Fruit fly (Drosophila melanogaster) whole organism, embryonic: ENCODE measurements around the gene CG3652.
A peak's percentile ranks its signal among the peaks of the same experiment; 100 is the strongest.

Experiments used
- BEAF-32 ChIP-seq: fragments of 200-800 bp; sonication (Bioruptor generic); optimal IDR thresholded peaks from 3 replicates; lab custom pipeline; 2017; ENCODE audit warnings: missing biosample characterization, missing genetic modification characterization, mild to moderate bottlenecking, moderate library complexity, missing genetic modification reagents
- CG10209 ChIP-seq: fragments of 200-800 bp; sonication (Bioruptor generic); optimal IDR thresholded peaks from 3 replicates; lab custom pipeline; 2017; ENCODE audit warnings: missing biosample characterization, mild to moderate bottlenecking, missing genetic modification characterization, missing genetic modification reagents
- CG11504 ChIP-seq: fragments of 200-800 bp; sonication (Bioruptor generic); optimal IDR thresholded peaks from 3 replicates; lab custom pipeline; 2019; ENCODE audit warnings: missing biosample characterization, mild to moderate bottlenecking, missing genetic modification characterization, moderate library complexity
- CG12236 ChIP-seq: fragments of 200-800 bp; sonication (Bioruptor generic); optimal IDR thresholded peaks from 2 replicates; lab custom pipeline; 2016; ENCODE audit warnings: missing biosample characterization, missing genetic modification characterization
- CG12769 ChIP-seq: fragments of 200-800 bp; sonication (Bioruptor generic); optimal IDR thresholded peaks from 2 replicates; lab custom pipeline; 2019; ENCODE audit warnings: missing biosample characterization, mild to moderate bottlenecking, missing genetic modification characterization, moderate library complexity
- CG13287 ChIP-seq: fragments of 200-800 bp; sonication (Bioruptor generic); IDR thresholded peaks from 2 replicates; pipeline ENCODE4 v1.3.6; 2022; ENCODE audit warnings: missing biosample characterization, missing genetic modification characterization; ENCODE audit not compliant: partially characterized antibody
- CG17829 ChIP-seq: fragments of 200-800 bp; optimal IDR thresholded peaks from 2 replicates; lab custom pipeline; 2019; ENCODE audit warnings: missing biosample characterization, mild to moderate bottlenecking, missing genetic modification characterization, moderate library complexity
- CG2199 ChIP-seq: fragments of 200-800 bp; sonication (Bioruptor generic); IDR thresholded peaks from 3 replicates; pipeline ENCODE4 v1.3.6; 2022; ENCODE audit warnings: missing biosample characterization, missing genetic modification characterization
- CG2678 ChIP-seq: fragments of 200-800 bp; sonication (Bioruptor generic); optimal IDR thresholded peaks from 3 replicates; lab custom pipeline; 2019; ENCODE audit warnings: missing biosample characterization, mild to moderate bottlenecking, missing genetic modification characterization, moderate library complexity
- CG30431 ChIP-seq: fragments of 200-800 bp; sonication (Bioruptor generic); optimal IDR thresholded peaks from 2 replicates; lab custom pipeline; 2017; ENCODE audit warnings: missing biosample characterization, missing genetic modification characterization
- CG3726 ChIP-seq: fragments of 200-800 bp; sonication (Bioruptor generic); IDR thresholded peaks from 3 replicates; pipeline ENCODE4, ENCODE4 v1.3.6; 2022; ENCODE audit warnings: missing biosample characterization, missing genetic modification characterization
- CG4282 ChIP-seq: fragments of 200-800 bp; sonication (Bioruptor generic); optimal IDR thresholded peaks from 2 replicates; lab custom pipeline; 2016; ENCODE audit warnings: missing biosample characterization, missing genetic modification characterization
- CG6765 ChIP-seq: fragments of 200-800 bp; sonication (Bioruptor generic); optimal IDR thresholded peaks from 3 replicates; lab custom pipeline; 2017; ENCODE audit warnings: missing biosample characterization, mild to moderate bottlenecking, missing genetic modification characterization
- CG7357 ChIP-seq: fragments of 200-800 bp; sonication (Bioruptor generic); IDR thresholded peaks from 3 replicates; pipeline ENCODE4 v1.3.6; 2022; ENCODE audit warnings: missing biosample characterization, missing genetic modification characterization
- CG7928 ChIP-seq: fragments of 200-800 bp; sonication (Bioruptor generic); optimal IDR thresholded peaks from 2 replicates; lab custom pipeline; 2017; ENCODE audit warnings: missing biosample characterization, mild to moderate bottlenecking, missing genetic modification characterization
- CG7987 ChIP-seq: fragments of 200-800 bp; sonication (Bioruptor generic); optimal IDR thresholded peaks from 2 replicates; lab custom pipeline; 2018; ENCODE audit warnings: missing biosample characterization, mild to moderate bottlenecking, missing genetic modification characterization, moderate library complexity
- CG8290 ChIP-seq, 3 experiments: fragments of 200-800 bp; sonication (Bioruptor generic); optimal IDR thresholded peaks; 2 replicates each; lab custom pipeline; 2016 to 2019; ENCODE audit warnings: missing biosample characterization in 3 of 3, missing genetic modification characterization in 3 of 3, mild to moderate bottlenecking in 2 of 3, moderate library complexity in 1 of 3
- CG8924 ChIP-seq: fragments of 200-800 bp; optimal IDR thresholded peaks from 3 replicates; lab custom pipeline; 2019; ENCODE audit warnings: missing biosample characterization, mild to moderate bottlenecking, missing genetic modification characterization, moderate library complexity
- D19B ChIP-seq: fragments of 200-800 bp; sonication (Bioruptor generic); optimal IDR thresholded peaks from 2 replicates; lab custom pipeline; 2017; ENCODE audit warnings: missing biosample characterization, mild to moderate bottlenecking, missing genetic modification characterization
- Dll ChIP-seq: fragments of 200-800 bp; sonication (Bioruptor generic); IDR thresholded peaks from 4 replicates; pipeline ENCODE4 v1.3.6; 2022; ENCODE audit warnings: missing biosample characterization, missing genetic modification characterization; ENCODE audit not compliant: partially characterized antibody
- Doc3 ChIP-seq: fragments of 200-800 bp; sonication (Bioruptor generic); IDR thresholded peaks from 3 replicates; pipeline ENCODE4 v1.3.6; 2022; ENCODE audit warnings: missing biosample characterization, missing genetic modification characterization; ENCODE audit not compliant: partially characterized antibody
- ERR ChIP-seq: fragments of 200-800 bp; sonication (Bioruptor generic); optimal IDR thresholded peaks from 2 replicates; lab custom pipeline; 2016; ENCODE audit warnings: missing biosample characterization, missing genetic modification characterization
- HHEX ChIP-seq: fragments of 200-800 bp; sonication (Bioruptor generic); optimal IDR thresholded peaks from 3 replicates; lab custom pipeline; 2017; ENCODE audit warnings: missing biosample characterization, mild to moderate bottlenecking, missing genetic modification characterization, missing genetic modification reagents
- MTF-1 ChIP-seq: fragments of 200-800 bp; sonication (Bioruptor generic); optimal IDR thresholded peaks from 2 replicates; lab custom pipeline; 2018; ENCODE audit warnings: missing biosample characterization, mild to moderate bottlenecking, missing genetic modification characterization, borderline replicate concordance
- Nf-YC ChIP-seq: fragments of 200-800 bp; optimal IDR thresholded peaks from 3 replicates; lab custom pipeline; 2019; ENCODE audit warnings: missing biosample characterization, mild to moderate bottlenecking, missing genetic modification characterization, moderate library complexity
- Side ChIP-seq: fragments of 200-800 bp; sonication (Bioruptor generic); optimal IDR thresholded peaks from 2 replicates; lab custom pipeline; 2016; ENCODE audit warnings: missing biosample characterization, missing genetic modification characterization
- Xrp1 ChIP-seq: fragments of 200-800 bp; sonication (Bioruptor generic); IDR thresholded peaks from 2 replicates; pipeline ENCODE4 v1.3.6; 2022; ENCODE audit warnings: missing biosample characterization, missing genetic modification characterization
- ac ChIP-seq: fragments of 200-800 bp; sonication (Bioruptor generic); optimal IDR thresholded peaks from 3 replicates; lab custom pipeline; 2017; ENCODE audit warnings: missing biosample characterization, mild to moderate bottlenecking, missing genetic modification characterization
- ash1 ChIP-seq: fragments of 200-800 bp; sonication (Bioruptor generic); optimal IDR thresholded peaks from 2 replicates; lab custom pipeline; 2018; ENCODE audit warnings: missing biosample characterization, mild to moderate bottlenecking, missing genetic modification characterization
- chif ChIP-seq, 2 experiments: fragments of 200-800 bp; sonication (Bioruptor generic); optimal IDR thresholded peaks; 3 replicates each; lab custom pipeline; 2016; ENCODE audit warnings: missing biosample characterization in 2 of 2, missing genetic modification characterization in 2 of 2
- crp ChIP-seq, 2 experiments: fragments of 200-800 bp; sonication (Bioruptor generic); optimal IDR thresholded peaks; 2 replicates in 1 of 2; 3 replicates in 1 of 2; lab custom pipeline; 2017; ENCODE audit warnings: missing biosample characterization in 2 of 2, missing genetic modification characterization in 2 of 2, mild to moderate bottlenecking in 1 of 2, moderate library complexity in 1 of 2
- dmrt11E ChIP-seq: fragments of 200-800 bp; sonication (Bioruptor generic); optimal IDR thresholded peaks from 3 replicates; lab custom pipeline; 2018; ENCODE audit warnings: missing biosample characterization, mild to moderate bottlenecking, missing genetic modification characterization, moderate library complexity
- eve ChIP-seq, 2 experiments: fragments of >200 bp; optimal IDR thresholded peaks; 2 replicates each; lab custom pipeline; 2017; ENCODE audit warnings: missing biosample characterization in 2 of 2, missing genetic modification characterization in 2 of 2
- fu2 ChIP-seq: fragments of 200-800 bp; sonication (Bioruptor generic); optimal IDR thresholded peaks from 2 replicates; lab custom pipeline; 2016; ENCODE audit warnings: missing biosample characterization, missing genetic modification characterization
- grn ChIP-seq: fragments of 200-800 bp; sonication (Bioruptor generic); optimal IDR thresholded peaks from 3 replicates; lab custom pipeline; 2017; ENCODE audit warnings: missing biosample characterization, missing genetic modification characterization
- ham ChIP-seq: fragments of 200-800 bp; sonication (Bioruptor generic); IDR thresholded peaks from 2 replicates; pipeline ENCODE4 v1.3.6; 2022; ENCODE audit warnings: missing biosample characterization, missing genetic modification characterization
- inv ChIP-seq: fragments of 200-800 bp; sonication (Bioruptor generic); IDR thresholded peaks from 2 replicates; pipeline ENCODE4 v1.3.6; 2022; ENCODE audit warnings: missing biosample characterization, missing genetic modification characterization; ENCODE audit not compliant: partially characterized antibody
- nerfin-2 ChIP-seq: fragments of 200-800 bp; sonication (Bioruptor generic); IDR thresholded peaks from 2 replicates; pipeline ENCODE4 v1.3.6; 2022; ENCODE audit warnings: missing biosample characterization, missing genetic modification characterization; ENCODE audit not compliant: partially characterized antibody
- oc ChIP-seq: fragments of 200-800 bp; sonication (Bioruptor generic); optimal IDR thresholded peaks from 2 replicates; lab custom pipeline; 2018; ENCODE audit warnings: missing biosample characterization, mild to moderate bottlenecking, missing genetic modification characterization, moderate library complexity
- pros ChIP-seq: fragments of 200-800 bp; sonication (Bioruptor generic); optimal IDR thresholded peaks from 3 replicates; lab custom pipeline; 2019; ENCODE audit warnings: missing biosample characterization, mild to moderate bottlenecking, missing genetic modification characterization, moderate library complexity
- seq ChIP-seq: fragments of 200-800 bp; sonication (Bioruptor generic); IDR thresholded peaks from 2 replicates; pipeline ENCODE4 v1.3.6; 2022; ENCODE audit warnings: missing biosample characterization, missing genetic modification characterization
- so ChIP-seq: fragments of 200-800 bp; sonication (Bioruptor generic); IDR thresholded peaks from 3 replicates; pipeline ENCODE4 v1.3.6; 2022; ENCODE audit warnings: missing biosample characterization, missing genetic modification characterization
- trem ChIP-seq: fragments of 200-800 bp; optimal IDR thresholded peaks from 3 replicates; lab custom pipeline; 2019; ENCODE audit warnings: missing biosample characterization, mild to moderate bottlenecking, missing genetic modification characterization, moderate library complexity
- unc-4 ChIP-seq: fragments of 200-800 bp; sonication (Bioruptor generic); IDR thresholded peaks from 2 replicates; pipeline ENCODE4 v1.3.6; 2022; ENCODE audit warnings: missing biosample characterization, missing genetic modification characterization; ENCODE audit not compliant: partially characterized antibody
- unpg ChIP-seq: fragments of 200-800 bp; sonication (Bioruptor generic); optimal IDR thresholded peaks from 3 replicates; lab custom pipeline; 2018; ENCODE audit warnings: missing biosample characterization, mild to moderate bottlenecking, missing genetic modification characterization, moderate library complexity
- vfl ChIP-seq: fragments of 200-800 bp; sonication (Bioruptor generic); optimal IDR thresholded peaks from 2 replicates; lab custom pipeline; 2016; ENCODE audit warnings: missing biosample characterization, missing genetic modification characterization
- wek ChIP-seq: fragments of 200-800 bp; sonication (Bioruptor generic); optimal IDR thresholded peaks from 3 replicates; lab custom pipeline; 2018; ENCODE audit warnings: missing biosample characterization, mild to moderate bottlenecking, missing genetic modification characterization, moderate library complexity
- zfh1 ChIP-seq: fragments of 200-800 bp; sonication (Bioruptor generic); IDR thresholded peaks from 3 replicates; pipeline ENCODE4 v1.3.6; 2022; ENCODE audit warnings: missing biosample characterization, missing genetic modification characterization
- zfh2 ChIP-seq: fragments of 200-800 bp; sonication (Bioruptor generic); optimal IDR thresholded peaks from 2 replicates; lab custom pipeline; 2016; ENCODE audit warnings: missing biosample characterization, missing genetic modification characterization

CG3652 gene

DNA sequence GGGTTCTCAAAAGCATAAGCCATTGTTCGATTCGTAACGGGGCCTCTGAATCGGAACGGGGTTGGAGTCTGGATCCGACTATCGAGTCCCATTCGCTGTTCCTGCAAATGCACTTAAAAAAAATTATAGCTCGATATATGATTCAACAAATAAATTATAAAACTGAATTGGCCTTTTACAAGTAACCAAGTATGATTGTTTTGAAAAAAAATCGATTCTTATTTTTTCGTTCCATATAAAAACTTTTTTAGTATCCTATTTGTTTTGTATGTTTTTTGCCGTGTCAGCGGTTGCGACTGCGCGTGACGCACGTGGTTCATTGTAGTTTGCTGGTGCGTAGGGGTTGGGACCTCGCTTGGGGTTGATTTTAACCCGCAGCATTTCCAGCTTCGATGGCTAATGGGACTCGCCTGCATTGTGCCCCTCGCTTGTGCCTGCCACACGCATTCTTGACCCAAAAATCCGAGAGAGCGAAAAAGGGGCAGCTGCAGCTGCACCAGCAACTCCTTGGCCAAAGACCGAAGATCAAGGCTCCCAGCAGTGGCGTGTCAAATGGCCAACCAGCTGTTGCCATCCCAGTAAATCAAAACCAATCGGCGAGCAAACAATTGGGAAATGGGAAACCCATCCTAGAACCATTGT lies 42.9 kb downstream of the CG3652 start (continued):
- no peak for TF ChIP-seq CG7987 (GFP tag; lab: Kevin White, UChicago)
- TF ChIP-seq nerfin-2 (GFP tag; lab: Robert Waterston, UW), result no peak
- no peak for TF ChIP-seq CG6765 (GFP tag; lab: Kevin White, UChicago)
- peak; percentile 52 to 90 for TF ChIP-seq chif (GFP tag; optimal IDR thresholded peaks at IDR 0.05; lab: Kevin White, UChicago)
- TF ChIP-seq unc-4 (GFP tag; lab: Robert Waterston, UW), result no peak
- TF ChIP-seq CG12769 (tag; lab: Kevin White, UChicago), result no peak
- TF ChIP-seq CG10209 (GFP tag; lab: Kevin White, UChicago), result peak; percentile 73
- TF ChIP-seq CG17829 (tag; lab: Kevin White, UChicago), result peak; percentile 92
- TF ChIP-seq zfh1 (GFP tag; lab: Robert Waterston, UW), result peak; percentile 91
- TF ChIP-seq Nf-YC (tag; lab: Kevin White, UChicago), result no peak
- TF ChIP-seq Side (GFP tag; lab: Kevin White, UChicago), result peak; percentile 66
- TF ChIP-seq CG2199 (GFP tag; lab: Robert Waterston, UW), result no peak
- no peak for TF ChIP-seq zfh2
- no peak for TF ChIP-seq CG7357 (GFP tag; lab: Robert Waterston, UW)
- no peak for TF ChIP-seq wek
- TF ChIP-seq ac (GFP tag; lab: Kevin White, UChicago), result peak; percentile 91
- TF ChIP-seq CG2678 (tag; lab: Kevin White, UChicago), result peak; percentile 55
- TF ChIP-seq CG30431 (GFP tag; lab: Kevin White, UChicago), result peak; percentile 25
- TF ChIP-seq CG3726 (GFP tag; lab: Robert Waterston, UW), result no peak
- TF ChIP-seq inv, result no peak
- no peak for TF ChIP-seq Dll (GFP tag; lab: Robert Waterston, UW)
- TF ChIP-seq Doc3 (GFP tag; lab: Robert Waterston, UW), result no peak
- no peak for TF ChIP-seq MTF-1
- TF ChIP-seq CG8290 (GFP tag; optimal IDR thresholded peaks at IDR 0.05; lab: Kevin White, UChicago), result peak; percentile 42
- no peak for TF ChIP-seq CG8290 (tag; optimal IDR thresholded peaks at IDR 0.05; lab: Kevin White, UChicago)
- no peak for TF ChIP-seq ham (GFP tag; lab: Robert Waterston, UW)
- peak; percentile 19 for TF ChIP-seq HHEX
- TF ChIP-seq seq (GFP tag; lab: Robert Waterston, UW), result no peak
- TF ChIP-seq D19B, result no peak
- TF ChIP-seq Xrp1 (GFP tag; lab: Robert Waterston, UW), result peak; percentile 93
- TF ChIP-seq CG7928 (GFP tag; lab: Kevin White, UChicago), result no peak
- no peak for TF ChIP-seq so (GFP tag; lab: Robert Waterston, UW)
- TF ChIP-seq ash1, result no peak
- no peak for TF ChIP-seq BEAF-32
- TF ChIP-seq oc (tag; lab: Kevin White, UChicago), result peak; percentile 11
- TF ChIP-seq unpg (GFP tag; lab: Kevin White, UChicago), result peak; percentile 71
- peak; percentile 55 for TF ChIP-seq CG12236 (GFP tag; lab: Kevin White, UChicago)
- TF ChIP-seq CG13287 (GFP tag; lab: Robert Waterston, UW), result no peak
- TF ChIP-seq grn (GFP tag; lab: Kevin White, UChicago), result no peak
- no peak for TF ChIP-seq eve (GFP tag; optimal IDR thresholded peaks at IDR 0.05; lab: Kevin White, UChicago)
- TF ChIP-seq crp (GFP tag; optimal IDR thresholded peaks at IDR 0.05; lab: Kevin White, UChicago), result no peak
- TF ChIP-seq CG4282 (GFP tag; lab: Kevin White, UChicago), result no peak
- peak; percentile 96 for TF ChIP-seq dmrt11E
- TF ChIP-seq CG8924 (tag; lab: Kevin White, UChicago), result peak; percentile 84
- TF ChIP-seq trem (tag; lab: Kevin White, UChicago), result peak; percentile 83
- TF ChIP-seq vfl, result no peak
- peak; percentile 91 for TF ChIP-seq pros (GFP tag; lab: Kevin White, UChicago)
- TF ChIP-seq ERR (GFP tag; lab: Kevin White, UChicago), result no peak
- TF ChIP-seq CG11504 (tag; lab: Kevin White, UChicago), result peak; percentile 48
- no peak for TF ChIP-seq fu2
